ENCODE assay signal across 1 fruit fly cellular context in genomic region chr3L:8912332-8912731, dm6.
TF ChIP-seq lines count a peak whose summit lies in the region.

Tsp66E (plus strand) TSS chr3L:8912499.
mfr (minus strand) TSS chr3L:8912671.

TF ChIP-seq in whole organism, embryonic, 481 proteins besides CTCF, POLR2A, EP300 and RAD21 (continued from another document and continues in another):
- no peak for TF ChIP-seq dmrt99B (tag; optimal IDR thresholded peaks at IDR 0.05; lab: Kevin White, UChicago)
- TF ChIP-seq Fer1 (GFP tag; optimal IDR thresholded peaks at IDR 0.05; lab: Kevin White, UChicago): no peak
- no peak for TF ChIP-seq grn (GFP tag; optimal IDR thresholded peaks at IDR 0.05; lab: Kevin White, UChicago)
- TF ChIP-seq CG14667 (GFP tag; IDR thresholded peaks at IDR 0.05; lab: Robert Waterston, UW): no peak
- no peak for TF ChIP-seq CG11093 (GFP tag; IDR thresholded peaks at IDR 0.05; lab: Robert Waterston, UW)
- TF ChIP-seq Optix (GFP tag; IDR thresholded peaks at IDR 0.05; lab: Robert Waterston, UW): no peak
- TF ChIP-seq CG6654 (GFP tag; optimal IDR thresholded peaks at IDR 0.05; lab: Kevin White, UChicago): no peak
- no peak for TF ChIP-seq Dip3 (GFP tag; optimal IDR thresholded peaks at IDR 0.05; lab: Kevin White, UChicago)
- no peak for TF ChIP-seq Sox100B (GFP tag; optimal IDR thresholded peaks at IDR 0.05; lab: Kevin White, UChicago)
- no peak for TF ChIP-seq unpg (GFP tag; optimal IDR thresholded peaks at IDR 0.05; lab: Kevin White, UChicago)
- TF ChIP-seq Sin3A (optimal IDR thresholded peaks at IDR 0.05; lab: Kevin White, UChicago): no peak
- no peak for TF ChIP-seq CG11696 (GFP tag; IDR thresholded peaks at IDR 0.05; lab: Robert Waterston, UW)
- TF ChIP-seq CG10959 (GFP tag; IDR thresholded peaks at IDR 0.05; lab: Robert Waterston, UW): no peak
- TF ChIP-seq grau (tag; optimal IDR thresholded peaks at IDR 0.05; lab: Kevin White, UChicago): no peak
- TF ChIP-seq CG13424 (tag; optimal IDR thresholded peaks at IDR 0.05; lab: Kevin White, UChicago): no peak
- TF ChIP-seq CG16813 (GFP tag; IDR thresholded peaks at IDR 0.05; lab: Robert Waterston, UW; ENCODE audit: partially characterized antibody): no peak
- no peak for TF ChIP-seq CG7839 (tag; optimal IDR thresholded peaks at IDR 0.05; lab: Kevin White, UChicago)
- TF ChIP-seq CG1233 (GFP tag; optimal IDR thresholded peaks at IDR 0.05; lab: Kevin White, UChicago): no peak
- no peak for TF ChIP-seq CG15696 (tag; optimal IDR thresholded peaks at IDR 0.05; lab: Kevin White, UChicago)
- no peak for TF ChIP-seq CG16863 (GFP tag; optimal IDR thresholded peaks at IDR 0.05; lab: Kevin White, UChicago)
- no peak for TF ChIP-seq lmd (GFP tag; IDR thresholded peaks at IDR 0.05; lab: Robert Waterston, UW)
- peak; percentile 4 for TF ChIP-seq Antp (GFP tag; optimal IDR thresholded peaks at IDR 0.05; lab: Kevin White, UChicago)
- TF ChIP-seq Neu2 (GFP tag; optimal IDR thresholded peaks at IDR 0.05; lab: Kevin White, UChicago; ENCODE audit: borderline replicate concordance): no peak
- no peak for TF ChIP-seq CG11398 (GFP tag; optimal IDR thresholded peaks at IDR 0.05; lab: Kevin White, UChicago)
- TF ChIP-seq Bdp1 (GFP tag; optimal IDR thresholded peaks at IDR 0.05; lab: Kevin White, UChicago): no peak
- TF ChIP-seq Chrac-16 (GFP tag; optimal IDR thresholded peaks at IDR 0.05; lab: Kevin White, UChicago): no peak
- TF ChIP-seq CG15479 (GFP tag; optimal IDR thresholded peaks at IDR 0.05; lab: Kevin White, UChicago): no peak
- no peak for TF ChIP-seq tin (GFP tag; optimal IDR thresholded peaks at IDR 0.05; lab: Kevin White, UChicago)
- TF ChIP-seq jumu (GFP tag; optimal IDR thresholded peaks at IDR 0.05; lab: Kevin White, UChicago): no peak
- TF ChIP-seq ttk (GFP tag; IDR thresholded peaks at IDR 0.05; lab: Robert Waterston, UW): 0 out of 2 replicates have a peak, but pooled peaks have one; percentile 27
- no peak for TF ChIP-seq CG6272 (GFP tag; IDR thresholded peaks at IDR 0.05; lab: Robert Waterston, UW)
- no peak for TF ChIP-seq dm (GFP tag; optimal IDR thresholded peaks at IDR 0.05; lab: Kevin White, UChicago)
- TF ChIP-seq ken (GFP tag; IDR thresholded peaks at IDR 0.05; lab: Robert Waterston, UW): 0 out of 3 replicates have a peak, but pooled peaks have one; percentile 34
- no peak for TF ChIP-seq CG12299 (tag; optimal IDR thresholded peaks at IDR 0.05; lab: Kevin White, UChicago)
- TF ChIP-seq CG31441 (GFP tag; IDR thresholded peaks at IDR 0.05; lab: Robert Waterston, UW): no peak
- no peak for TF ChIP-seq danr (GFP tag; IDR thresholded peaks at IDR 0.05; lab: Robert Waterston, UW)
- no peak for TF ChIP-seq Kr (GFP tag; optimal IDR thresholded peaks at IDR 0.05; lab: Kevin White, UChicago)
- no peak for TF ChIP-seq CG15601 (tag; optimal IDR thresholded peaks at IDR 0.05; lab: Kevin White, UChicago)
- TF ChIP-seq CG10654 (GFP tag; optimal IDR thresholded peaks at IDR 0.05; lab: Kevin White, UChicago): no peak
- no peak for TF ChIP-seq Max (GFP tag; optimal IDR thresholded peaks at IDR 0.05; lab: Kevin White, UChicago)
- TF ChIP-seq Dll (GFP tag; IDR thresholded peaks at IDR 0.05; lab: Robert Waterston, UW; ENCODE audit: partially characterized antibody): no peak
- TF ChIP-seq CG32767 (GFP tag; IDR thresholded peaks at IDR 0.05; lab: Robert Waterston, UW): no peak
- no peak for TF ChIP-seq Poxn (GFP tag; IDR thresholded peaks at IDR 0.05; lab: Robert Waterston, UW)
- TF ChIP-seq CG10366 (GFP tag; IDR thresholded peaks at IDR 0.05; lab: Robert Waterston, UW): no peak
- TF ChIP-seq pzg (GFP tag; optimal IDR thresholded peaks at IDR 0.05; lab: Kevin White, UChicago): no peak
- TF ChIP-seq Oaz (GFP tag; IDR thresholded peaks at IDR 0.05; lab: Robert Waterston, UW): no peak
- TF ChIP-seq CG15514 (GFP tag; optimal IDR thresholded peaks at IDR 0.05; lab: Kevin White, UChicago): no peak
- no peak for TF ChIP-seq Hey (tag; optimal IDR thresholded peaks at IDR 0.05; lab: Kevin White, UChicago)
- no peak for TF ChIP-seq gce (GFP tag; IDR thresholded peaks at IDR 0.05; lab: Robert Waterston, UW)
- TF ChIP-seq salm (tag; optimal IDR thresholded peaks at IDR 0.05; lab: Kevin White, UChicago): no peak
- TF ChIP-seq Ssrp (tag; optimal IDR thresholded peaks at IDR 0.05; lab: Kevin White, UChicago): no peak
- no peak for TF ChIP-seq Tbp (GFP tag; optimal IDR thresholded peaks at IDR 0.05; lab: Kevin White, UChicago)
- TF ChIP-seq BEAF-32 (GFP tag; optimal IDR thresholded peaks at IDR 0.05; lab: Kevin White, UChicago): no peak
- no peak for TF ChIP-seq nerfin-2 (GFP tag; IDR thresholded peaks at IDR 0.05; lab: Robert Waterston, UW; ENCODE audit: partially characterized antibody)
- no peak for TF ChIP-seq sisA (GFP tag; IDR thresholded peaks at IDR 0.05; lab: Robert Waterston, UW)
- peak; percentile 56 for TF ChIP-seq CG12071 (GFP tag; optimal IDR thresholded peaks at IDR 0.05; lab: Kevin White, UChicago)
- no peak for TF ChIP-seq CG4730 (GFP tag; IDR thresholded peaks at IDR 0.05; lab: Robert Waterston, UW)
- TF ChIP-seq CHES-1-like (GFP tag; optimal IDR thresholded peaks at IDR 0.05; lab: Kevin White, UChicago): no peak
- no peak for TF ChIP-seq CG10431 (GFP tag; optimal IDR thresholded peaks at IDR 0.05; lab: Kevin White, UChicago)
- no peak for TF ChIP-seq CG13624 (GFP tag; optimal IDR thresholded peaks at IDR 0.05; lab: Kevin White, UChicago)
- TF ChIP-seq CG12744 (GFP tag; optimal IDR thresholded peaks at IDR 0.05; lab: Kevin White, UChicago): no peak
- TF ChIP-seq CG11723 (GFP tag; optimal IDR thresholded peaks at IDR 0.05; lab: Kevin White, UChicago): no peak
- TF ChIP-seq bowl (GFP tag; IDR thresholded peaks at IDR 0.05; lab: Robert Waterston, UW): 0 out of 2 replicates have a peak, but pooled peaks have one; percentile 33
- 0 out of 2 replicates have a peak, but pooled peaks have one; percentile 16 for TF ChIP-seq CG42726 (GFP tag; IDR thresholded peaks at IDR 0.05; lab: Robert Waterston, UW; ENCODE audit: partially characterized antibody)
- no peak for TF ChIP-seq al (GFP tag; IDR thresholded peaks at IDR 0.05; lab: Robert Waterston, UW)
- no peak for TF ChIP-seq Atf3 (GFP tag; optimal IDR thresholded peaks at IDR 0.05; lab: Kevin White, UChicago)
- no peak for TF ChIP-seq CG14965 (GFP tag; optimal IDR thresholded peaks at IDR 0.05; lab: Kevin White, UChicago; ENCODE audit: borderline replicate concordance)
- no peak for TF ChIP-seq Fer2 (tag; optimal IDR thresholded peaks at IDR 0.05; lab: Kevin White, UChicago)
- TF ChIP-seq oc (tag; optimal IDR thresholded peaks at IDR 0.05; lab: Kevin White, UChicago): peak; percentile 57
- TF ChIP-seq ase (GFP tag; IDR thresholded peaks at IDR 0.05; lab: Robert Waterston, UW): no peak
- TF ChIP-seq Stat92E (GFP tag; optimal IDR thresholded peaks at IDR 0.05; lab: Kevin White, UChicago): no peak
- TF ChIP-seq vvl (GFP tag; IDR thresholded peaks at IDR 0.05; lab: Robert Waterston, UW): no peak; the same call in 1 of the 2 replicates
- TF ChIP-seq chn (GFP tag; optimal IDR thresholded peaks at IDR 0.05; lab: Kevin White, UChicago): no peak
- no peak for TF ChIP-seq lola (GFP tag; optimal IDR thresholded peaks at IDR 0.05; lab: Kevin White, UChicago)
- no peak for TF ChIP-seq Ravus (GFP tag; IDR thresholded peaks at IDR 0.05; lab: Robert Waterston, UW)
- peak; percentile 88 for TF ChIP-seq nom (GFP tag; optimal IDR thresholded peaks at IDR 0.05; lab: Kevin White, UChicago)
- TF ChIP-seq Ada2b (GFP tag; IDR thresholded peaks at IDR 0.05; lab: Robert Waterston, UW): no peak
- no peak for TF ChIP-seq CG32772 (GFP tag; IDR thresholded peaks at IDR 0.05; lab: Robert Waterston, UW)
- TF ChIP-seq Pdp1 (GFP tag; optimal IDR thresholded peaks at IDR 0.05; lab: Kevin White, UChicago): no peak
- peak; percentile 3 for TF ChIP-seq Dp (GFP tag; optimal IDR thresholded peaks at IDR 0.05; lab: Kevin White, UChicago)
- TF ChIP-seq ranshi (GFP tag; IDR thresholded peaks at IDR 0.05; lab: Robert Waterston, UW): no peak; the same call in 1 of the 2 replicates
- TF ChIP-seq rib (GFP tag; IDR thresholded peaks at IDR 0.05; lab: Robert Waterston, UW): peak; percentile 52; the same call in 1 of the 2 replicates
- TF ChIP-seq zfh2 (GFP tag; optimal IDR thresholded peaks at IDR 0.05; lab: Kevin White, UChicago): peak; percentile 2
- TF ChIP-seq HLH54F (GFP tag; optimal IDR thresholded peaks at IDR 0.05; lab: Kevin White, UChicago): no peak
- peak; percentile 72; the same call in 1 of the 2 replicates for TF ChIP-seq chm (GFP tag; IDR thresholded peaks at IDR 0.05; lab: Robert Waterston, UW)
- TF ChIP-seq CG3281 (GFP tag; optimal IDR thresholded peaks at IDR 0.05; lab: Kevin White, UChicago): no peak
- no peak for TF ChIP-seq CG12391 (tag; optimal IDR thresholded peaks at IDR 0.05; lab: Kevin White, UChicago)
- no peak for TF ChIP-seq NfI (GFP tag; optimal IDR thresholded peaks at IDR 0.05; lab: Kevin White, UChicago)
- no peak for TF ChIP-seq Ets65A (GFP tag; lab: Kevin White, UChicago)
- no peak for TF ChIP-seq CG33213 (GFP tag; optimal IDR thresholded peaks at IDR 0.05; lab: Kevin White, UChicago)
- TF ChIP-seq Hr51 (GFP tag; optimal IDR thresholded peaks at IDR 0.05; lab: Kevin White, UChicago): peak; percentile 15 to 85
- TF ChIP-seq CG17361 (GFP tag; IDR thresholded peaks at IDR 0.05; lab: Robert Waterston, UW): no peak
- peak; percentile 2 for TF ChIP-seq Vsx1 (GFP tag; optimal IDR thresholded peaks at IDR 0.05; lab: Kevin White, UChicago)
- TF ChIP-seq CG5953 (GFP tag; IDR thresholded peaks at IDR 0.05; lab: Robert Waterston, UW): no peak
- no peak for TF ChIP-seq HLH4C (GFP tag; IDR thresholded peaks at IDR 0.05; lab: Robert Waterston, UW; ENCODE audit: partially characterized antibody)
- no peak for TF ChIP-seq HmgZ (tag; optimal IDR thresholded peaks at IDR 0.05; lab: Kevin White, UChicago)
- TF ChIP-seq MBD-R2 (GFP tag; IDR thresholded peaks at IDR 0.05; lab: Robert Waterston, UW): no peak
- TF ChIP-seq mirr (GFP tag; optimal IDR thresholded peaks at IDR 0.05; lab: Kevin White, UChicago): no peak
- no peak for TF ChIP-seq CG1529 (GFP tag; optimal IDR thresholded peaks at IDR 0.05; lab: Kevin White, UChicago)
- TF ChIP-seq zfh1 (GFP tag; IDR thresholded peaks at IDR 0.05; lab: Robert Waterston, UW): peak; percentile 28; the same call in 1 of the 3 replicates
- no peak for TF ChIP-seq CG30403 (GFP tag; optimal IDR thresholded peaks at IDR 0.05; lab: Kevin White, UChicago)
- TF ChIP-seq CG8944 (GFP tag; optimal IDR thresholded peaks at IDR 0.05; lab: Kevin White, UChicago): no peak
- TF ChIP-seq H15 (GFP tag; IDR thresholded peaks at IDR 0.05; lab: Robert Waterston, UW): no peak
- TF ChIP-seq exex (tag; optimal IDR thresholded peaks at IDR 0.05; lab: Kevin White, UChicago): no peak
- no peak for TF ChIP-seq da (GFP tag; optimal IDR thresholded peaks at IDR 0.05; lab: Kevin White, UChicago)
- TF ChIP-seq CG9609 (GFP tag; optimal IDR thresholded peaks at IDR 0.05; lab: Kevin White, UChicago): no peak
- no peak for TF ChIP-seq CG13123 (GFP tag; optimal IDR thresholded peaks at IDR 0.05; lab: Kevin White, UChicago)
- no peak for TF ChIP-seq CG14050 (GFP tag; IDR thresholded peaks at IDR 0.05; lab: Robert Waterston, UW)
- TF ChIP-seq gfzf (GFP tag; optimal IDR thresholded peaks at IDR 0.05; lab: Kevin White, UChicago): no peak
- no peak for TF ChIP-seq Six4 (GFP tag; optimal IDR thresholded peaks at IDR 0.05; lab: Kevin White, UChicago)
- no peak for TF ChIP-seq gcm2 (GFP tag; optimal IDR thresholded peaks at IDR 0.05; lab: Kevin White, UChicago)
- no peak for TF ChIP-seq twi (tag; optimal IDR thresholded peaks at IDR 0.05; lab: Kevin White, UChicago)
- no peak for TF ChIP-seq dpn (GFP tag; optimal IDR thresholded peaks at IDR 0.05; lab: Kevin White, UChicago)
- TF ChIP-seq CG12236 (GFP tag; optimal IDR thresholded peaks at IDR 0.05; lab: Kevin White, UChicago): no peak
- TF ChIP-seq CG10565 (GFP tag; optimal IDR thresholded peaks at IDR 0.05; lab: Kevin White, UChicago): no peak
- no peak for TF ChIP-seq Hand (GFP tag; optimal IDR thresholded peaks at IDR 0.05; lab: Kevin White, UChicago)
- no peak for TF ChIP-seq emc (GFP tag; optimal IDR thresholded peaks at IDR 0.05; lab: Kevin White, UChicago)
- no peak for TF ChIP-seq eyg (GFP tag; optimal IDR thresholded peaks at IDR 0.05; lab: Kevin White, UChicago)
- TF ChIP-seq Abd-B (GFP tag; optimal IDR thresholded peaks at IDR 0.05; lab: Kevin White, UChicago): no peak
- no peak for TF ChIP-seq Hr78 (GFP tag; optimal IDR thresholded peaks at IDR 0.05; lab: Kevin White, UChicago)
- TF ChIP-seq CoRest (tag; optimal IDR thresholded peaks at IDR 0.05; lab: Kevin White, UChicago): no peak
- TF ChIP-seq CG2889 (GFP tag; IDR thresholded peaks at IDR 0.05; lab: Robert Waterston, UW): no peak
- no peak for TF ChIP-seq HLHmδ (GFP tag; optimal IDR thresholded peaks at IDR 0.05; lab: Kevin White, UChicago)
- TF ChIP-seq toy (GFP tag; IDR thresholded peaks at IDR 0.05; lab: Robert Waterston, UW): no peak
- TF ChIP-seq CG4328 (GFP tag; optimal IDR thresholded peaks at IDR 0.05; lab: Kevin White, UChicago): no peak
- no peak for TF ChIP-seq CG4282 (GFP tag; optimal IDR thresholded peaks at IDR 0.05; lab: Kevin White, UChicago)
- no peak for TF ChIP-seq CG14710 (tag; optimal IDR thresholded peaks at IDR 0.05; lab: Kevin White, UChicago)
- no peak; the same call in 1 of the 2 replicates for TF ChIP-seq tna (GFP tag; IDR thresholded peaks at IDR 0.05; lab: Robert Waterston, UW; ENCODE audit: partially characterized antibody)
- TF ChIP-seq hbn (GFP tag; IDR thresholded peaks at IDR 0.05; lab: Robert Waterston, UW; ENCODE audit: partially characterized antibody): no peak
- no peak for TF ChIP-seq zen (tag; optimal IDR thresholded peaks at IDR 0.05; lab: Kevin White, UChicago)
- TF ChIP-seq Myb (GFP tag; optimal IDR thresholded peaks at IDR 0.05; lab: Kevin White, UChicago): peak; percentile 55
- TF ChIP-seq MESR4 (GFP tag; optimal IDR thresholded peaks at IDR 0.05; lab: Kevin White, UChicago): no peak
- TF ChIP-seq Side (GFP tag; optimal IDR thresholded peaks at IDR 0.05; lab: Kevin White, UChicago): no peak
- TF ChIP-seq slp2 (GFP tag; optimal IDR thresholded peaks at IDR 0.05; lab: Kevin White, UChicago): no peak
- TF ChIP-seq NK7.1 (GFP tag; optimal IDR thresholded peaks at IDR 0.05; lab: Kevin White, UChicago): no peak
- no peak for TF ChIP-seq CG6689 (GFP tag; IDR thresholded peaks at IDR 0.05; lab: Robert Waterston, UW)
- TF ChIP-seq ab (GFP tag; optimal IDR thresholded peaks at IDR 0.05; lab: Kevin White, UChicago): no peak
- no peak for TF ChIP-seq Hr3 (GFP tag; optimal IDR thresholded peaks at IDR 0.05; lab: Kevin White, UChicago)
